Fruit fly (Drosophila melanogaster) whole organism, embryonic: Measurements from ENCODE around the gene Nf-YA.

Source experiments
- CG12155 ChIP-seq: fragments of 200-800 bp; sonication (Bioruptor generic); optimal IDR thresholded peaks from 3 replicates; lab custom pipeline; 2016; ENCODE audit warnings: missing biosample characterization, missing genetic modification characterization
- CG1529 ChIP-seq: fragments of 200-800 bp; sonication (Bioruptor generic); optimal IDR thresholded peaks from 3 replicates; lab custom pipeline; 2018; ENCODE audit warnings: missing biosample characterization, missing genetic modification characterization
- CG1603 ChIP-seq: fragments of 200-800 bp; sonication (Bioruptor generic); optimal IDR thresholded peaks from 2 replicates; lab custom pipeline; 2019; ENCODE audit warnings: missing biosample characterization, mild to moderate bottlenecking, missing genetic modification characterization, moderate library complexity
- CG32767 ChIP-seq: fragments of 200-800 bp; sonication (Bioruptor generic); IDR thresholded peaks from 2 replicates; pipeline ENCODE4 v1.3.6; 2022; ENCODE audit warnings: missing biosample characterization, missing genetic modification characterization
- Gug ChIP-seq: fragments of 200-800 bp; sonication (Bioruptor generic); IDR thresholded peaks from 4 replicates; pipeline ENCODE4 v1.3.6; 2022; ENCODE audit warnings: missing biosample characterization, missing genetic modification characterization
- Meics ChIP-seq: fragments of 200-800 bp; sonication (Bioruptor generic); optimal IDR thresholded peaks from 2 replicates; lab custom pipeline; 2017; ENCODE audit warnings: missing biosample characterization, mild to moderate bottlenecking, missing genetic modification characterization
- fru ChIP-seq: fragments of >200 bp; optimal IDR thresholded peaks from 2 replicates; lab custom pipeline; 2017
- lmd ChIP-seq: fragments of 200-800 bp; sonication (Bioruptor generic); IDR thresholded peaks from 2 replicates; pipeline ENCODE4 v1.3.6; 2022; ENCODE audit warnings: missing biosample characterization, missing genetic modification characterization

DNA sequence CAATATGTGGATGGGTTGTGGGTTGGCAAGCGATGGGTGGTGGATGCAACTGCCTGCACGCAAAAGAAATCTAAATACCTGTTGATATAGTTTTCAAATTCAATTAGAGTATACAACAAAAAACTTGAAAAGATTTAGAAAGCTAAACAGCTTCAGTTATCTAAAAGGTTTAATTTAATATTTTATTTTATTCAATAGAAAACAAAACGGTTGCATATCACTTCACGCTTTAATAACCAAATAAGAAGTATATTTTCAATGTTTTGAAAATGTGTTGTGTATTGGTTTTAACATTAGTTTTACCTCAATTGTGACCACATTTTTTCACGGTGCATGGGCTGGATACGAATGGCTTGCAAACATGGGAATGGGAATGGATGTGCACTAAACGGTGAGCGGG lies 47.6 kb upstream of the Nf-YA start:
- TF ChIP-seq CG1529 (GFP tag; lab: Kevin White, UChicago) (no peak), Gug (GFP tag; lab: Robert Waterston, UW) (no peak), lmd (no peak), CG32767 (no peak), CG12155 (GFP tag; lab: Kevin White, UChicago) (no peak), Meics (no peak), fru (lab: Kevin White, UChicago) (no peak), CG1603 (no peak)
